Fruit fly (Drosophila melanogaster): ENCODE data around the gene CG13310.

Gene CG13310

dm6 chr3L:8826038-8826437 is 25.7 kb upstream of the CG13310 start:
- no peak for TF ChIP-seq sv (GFP tag; optimal IDR thresholded peaks at IDR 0.05)
- no peak for TF ChIP-seq CG32264 (GFP tag; optimal IDR thresholded peaks at IDR 0.05)
- no peak for TF ChIP-seq Abd-B (GFP tag; optimal IDR thresholded peaks at IDR 0.05)
- no peak for TF ChIP-seq woc (GFP tag; optimal IDR thresholded peaks at IDR 0.05)
- no peak for TF ChIP-seq Myc (optimal IDR thresholded peaks at IDR 0.05)
- no peak for TF ChIP-seq HLH106 (tag; optimal IDR thresholded peaks at IDR 0.05)
- no peak for TF ChIP-seq Hr78 (GFP tag; optimal IDR thresholded peaks at IDR 0.05)
- no peak for TF ChIP-seq psq (GFP tag; optimal IDR thresholded peaks at IDR 0.05)
- TF ChIP-seq Hr83 (GFP tag; optimal IDR thresholded peaks at IDR 0.05; ENCODE audit: poor library complexity, severe bottlenecking): no peak
- no peak for TF ChIP-seq fru (GFP tag; optimal IDR thresholded peaks at IDR 0.05)
- no peak for TF ChIP-seq Hnf4 (GFP tag; optimal IDR thresholded peaks at IDR 0.05)
- no peak for TF ChIP-seq CrebA (GFP tag; optimal IDR thresholded peaks at IDR 0.05; ENCODE audit: borderline replicate concordance)
- no peak for TF ChIP-seq Dif (GFP tag; optimal IDR thresholded peaks at IDR 0.05; ENCODE audit: partially characterized antibody)
- TF ChIP-seq CG9705 (GFP tag; optimal IDR thresholded peaks at IDR 0.05): no peak
- TF ChIP-seq N (GFP tag; optimal IDR thresholded peaks at IDR 0.05): no peak
- TF ChIP-seq pan (optimal IDR thresholded peaks at IDR 0.05): no peak
- no peak for TF ChIP-seq br (GFP tag; optimal IDR thresholded peaks at IDR 0.05)
- TF ChIP-seq Sp1 (GFP tag; optimal IDR thresholded peaks at IDR 0.05): no peak
- no peak for TF ChIP-seq lola (GFP tag; optimal IDR thresholded peaks at IDR 0.05)

- no peak for TF ChIP-seq br (GFP tag; optimal IDR thresholded peaks at IDR 0.05)
- TF ChIP-seq dl (GFP tag; optimal IDR thresholded peaks at IDR 0.05; ENCODE audit: insufficient read depth in 1 of 2, partially characterized antibody in 2 of 2): no peak
- TF ChIP-seq dsf (GFP tag; optimal IDR thresholded peaks at IDR 0.05; ENCODE audit: borderline replicate concordance): no peak
- no peak for TF ChIP-seq rgr (GFP tag; optimal IDR thresholded peaks at IDR 0.05)
- TF ChIP-seq CG32264 (GFP tag; optimal IDR thresholded peaks at IDR 0.05): no peak
- no peak for TF ChIP-seq pan (optimal IDR thresholded peaks at IDR 0.05)
- TF ChIP-seq jim (GFP tag; optimal IDR thresholded peaks at IDR 0.05): no peak
- peak; percentile 2 for TF ChIP-seq woc (GFP tag; optimal IDR thresholded peaks at IDR 0.05)
- no peak for TF ChIP-seq Sp1 (GFP tag; optimal IDR thresholded peaks at IDR 0.05)
- TF ChIP-seq Dfd (GFP tag; optimal IDR thresholded peaks at IDR 0.05): no peak
- no peak for TF ChIP-seq sv (GFP tag; optimal IDR thresholded peaks at IDR 0.05)
- no peak for TF ChIP-seq Hr78 (GFP tag; optimal IDR thresholded peaks at IDR 0.05)
- TF ChIP-seq Mio (GFP tag; optimal IDR thresholded peaks at IDR 0.05): no peak
- no peak for TF ChIP-seq tai (GFP tag; optimal IDR thresholded peaks at IDR 0.05)
- no peak for TF ChIP-seq usp (GFP tag; optimal IDR thresholded peaks at IDR 0.05)
- no peak for TF ChIP-seq Abd-B (GFP tag; optimal IDR thresholded peaks at IDR 0.05)
- TF ChIP-seq foxo (GFP tag; optimal IDR thresholded peaks at IDR 0.05): no peak
- TF ChIP-seq Vsx2 (GFP tag; optimal IDR thresholded peaks at IDR 0.05; ENCODE audit: partially characterized antibody): no peak
- no peak for TF ChIP-seq HLH106 (tag; optimal IDR thresholded peaks at IDR 0.05)
- TF ChIP-seq brk (GFP tag; optimal IDR thresholded peaks at IDR 0.05): no peak
- no peak for TF ChIP-seq dmrt93B (GFP tag; optimal IDR thresholded peaks at IDR 0.05)
- TF ChIP-seq Myc (optimal IDR thresholded peaks at IDR 0.05): no peak
- no peak for TF ChIP-seq Hr83 (GFP tag; optimal IDR thresholded peaks at IDR 0.05; ENCODE audit: poor library complexity, severe bottlenecking)
- TF ChIP-seq Jra (GFP tag; optimal IDR thresholded peaks at IDR 0.05): no peak
- no peak for TF ChIP-seq OdsH (GFP tag; optimal IDR thresholded peaks at IDR 0.05)
- TF ChIP-seq CrebA (GFP tag; optimal IDR thresholded peaks at IDR 0.05; ENCODE audit: borderline replicate concordance): peak; percentile 35
- no peak for TF ChIP-seq GATAd (GFP tag; optimal IDR thresholded peaks at IDR 0.05)
- TF ChIP-seq sage (GFP tag; optimal IDR thresholded peaks at IDR 0.05): peak; percentile 55
- no peak for TF ChIP-seq fru (GFP tag; optimal IDR thresholded peaks at IDR 0.05)
- TF ChIP-seq CG9705 (GFP tag; optimal IDR thresholded peaks at IDR 0.05): no peak
- no peak for TF ChIP-seq ey (GFP tag; optimal IDR thresholded peaks at IDR 0.05)
- TF ChIP-seq h (GFP tag; optimal IDR thresholded peaks at IDR 0.05): no peak
- peak; percentile 30 for TF ChIP-seq Hnf4 (GFP tag; optimal IDR thresholded peaks at IDR 0.05)
- TF ChIP-seq psq (GFP tag; optimal IDR thresholded peaks at IDR 0.05): peak; percentile 50
- no peak for TF ChIP-seq lola (GFP tag; optimal IDR thresholded peaks at IDR 0.05)
- peak; percentile 35 for TF ChIP-seq Rel (GFP tag; optimal IDR thresholded peaks at IDR 0.05)
- no peak for TF ChIP-seq Rel (tag; optimal IDR thresholded peaks at IDR 0.05)
Measured at dm6 chr3L:8825560-8825959, 25.2 kb upstream of the CG13310 start.
